Worm (Caenorhabditis elegans) whole organism, young adult: ENCODE results near the gene glt-5.
A peak's percentile ranks its signal among the peaks of the same experiment; 100 is the strongest.

Source experiments
- B0035.1 ChIP-seq: sonication (generic microtip); optimal IDR thresholded peaks from 2 replicates; lab custom pipeline; 2016; ENCODE audit warnings: missing genetic modification characterization, mild to moderate bottlenecking, missing compliant biosample characterization, missing genotype, missing genetic modification reagents
- C06A6.2 ChIP-seq: fragments of 200-800 bp; sonication (Bioruptor generic); conservative IDR thresholded peaks from 2 replicates; pipeline ENCODE4 v1.3.6; 2022; ENCODE audit warnings: missing genetic modification characterization, missing compliant biosample characterization
- F22D6.2 ChIP-seq: sonication (generic microtip); optimal IDR thresholded peaks from 2 replicates; lab custom pipeline; 2016; ENCODE audit warnings: mild to moderate bottlenecking, missing genetic modification characterization, missing compliant biosample characterization
- F23B12.7 ChIP-seq: sonication (generic microtip); optimal IDR thresholded peaks from 2 replicates; lab custom pipeline; 2017; ENCODE audit warnings: missing genetic modification characterization, mild to moderate bottlenecking, missing compliant biosample characterization, antibody characterized with exemption, moderate library complexity; ENCODE audit not compliant: insufficient read depth
- F33H1.4 ChIP-seq: fragments of 200-800 bp; sonication (Bioruptor generic); IDR thresholded peaks from 2 replicates; pipeline ENCODE4 v1.3.6; 2022; ENCODE audit warnings: missing genetic modification reagents, missing genetic modification characterization, missing compliant biosample characterization
- F37B4.10 ChIP-seq: fragments of 200-800 bp; sonication (Bioruptor generic); IDR thresholded peaks from 2 replicates; pipeline ENCODE4 v1.3.6; 2022; ENCODE audit warnings: missing genetic modification characterization, missing compliant biosample characterization
- F57A8.1 ChIP-seq: fragments of 200-800 bp; sonication (Bioruptor generic); optimal IDR thresholded peaks from 2 replicates; lab custom pipeline; 2018; ENCODE audit warnings: mild to moderate bottlenecking, missing genetic modification characterization, moderate library complexity, missing compliant biosample characterization
- T26A5.8 ChIP-seq: sonication (generic microtip); optimal IDR thresholded peaks from 2 replicates; lab custom pipeline; 2016; ENCODE audit warnings: missing genetic modification characterization, missing compliant biosample characterization
- ZK185.1 ChIP-seq: sonication (generic microtip); optimal IDR thresholded peaks from 2 replicates; lab custom pipeline; 2016; ENCODE audit warnings: mild to moderate bottlenecking, missing genetic modification characterization, missing compliant biosample characterization; ENCODE audit not compliant: poor library complexity, severe bottlenecking
- aptf-3 ChIP-seq: fragments of 200-800 bp; sonication (Bioruptor generic); IDR thresholded peaks from 2 replicates; pipeline ENCODE4 v1.3.6; 2022; ENCODE audit warnings: missing genetic modification characterization, missing compliant biosample characterization
- athp-1 ChIP-seq: sonication (generic microtip); optimal IDR thresholded peaks from 2 replicates; lab custom pipeline; 2017; ENCODE audit warnings: mild to moderate bottlenecking, missing genetic modification characterization, missing compliant biosample characterization
- bed-1 ChIP-seq: fragments of 200-800 bp; sonication (Bioruptor generic); IDR thresholded peaks from 2 replicates; pipeline ENCODE4 v1.3.6; 2022; ENCODE audit warnings: missing genetic modification reagents, missing genetic modification characterization, missing compliant biosample characterization
- cebp-2 ChIP-seq: fragments of 200-800 bp; sonication (Bioruptor generic); IDR thresholded peaks from 2 replicates; pipeline ENCODE4 v1.3.6; 2022; ENCODE audit warnings: missing genetic modification characterization, missing compliant biosample characterization
- ceh-27 ChIP-seq: fragments of 200-800 bp; sonication (Bioruptor generic); optimal IDR thresholded peaks from 2 replicates; lab custom pipeline; 2018; ENCODE audit warnings: mild to moderate bottlenecking, missing genetic modification characterization, moderate library complexity, missing compliant biosample characterization
- die-1 ChIP-seq: sonication (generic microtip); optimal IDR thresholded peaks from 2 replicates; lab custom pipeline; 2016; ENCODE audit warnings: missing genotype, mild to moderate bottlenecking, missing genetic modification characterization, missing compliant biosample characterization
- dox-1 ChIP-seq: fragments of 200-800 bp; sonication (Bioruptor generic); IDR thresholded peaks from 2 replicates; pipeline ENCODE4 v1.3.6; 2022; ENCODE audit warnings: missing genetic modification reagents, missing genetic modification characterization, missing compliant biosample characterization
- hlh-12 ChIP-seq: sonication (generic microtip); optimal IDR thresholded peaks from 2 replicates; lab custom pipeline; 2016; ENCODE audit warnings: missing genetic modification characterization, missing compliant biosample characterization
- hmg-1.2 ChIP-seq: fragments of 200-800 bp; sonication (Bioruptor generic); IDR thresholded peaks from 2 replicates; pipeline ENCODE4 v1.3.6; 2022; ENCODE audit warnings: missing genetic modification reagents, missing genetic modification characterization, missing compliant biosample characterization
- hrde-1 ChIP-seq: sonication (generic microtip); optimal IDR thresholded peaks from 2 replicates; lab custom pipeline; 2016; ENCODE audit warnings: missing genetic modification characterization, mild to moderate bottlenecking, missing compliant biosample characterization, moderate library complexity, missing genotype, missing genetic modification reagents, borderline replicate concordance
- let-607 ChIP-seq, 2 experiments: fragments of 200-800 bp in 1 of 2; sonication (Bioruptor generic) in 1 of 2; sonication (generic microtip) in 1 of 2; optimal IDR thresholded peaks; 2 replicates each; lab custom pipeline; 2016 to 2018; ENCODE audit warnings: mild to moderate bottlenecking in 2 of 2, missing compliant biosample characterization in 2 of 2, missing genetic modification characterization in 2 of 2, moderate library complexity in 2 of 2, missing genotype in 1 of 2
- lin-35 ChIP-seq, 3 experiments: fragments of 150-350 bp in 2 of 3; sonication (generic microtip) in 1 of 3; optimal IDR thresholded peaks; 2 replicates each; lab custom pipeline; 2014 to 2018; ENCODE audit warnings: missing biosample characterization in 3 of 3, missing genetic modification characterization in 3 of 3, missing genetic modification reagents in 3 of 3
- lir-1 ChIP-seq: fragments of 200-800 bp; sonication (Bioruptor generic); conservative IDR thresholded peaks from 2 replicates; pipeline ENCODE4 v1.3.6; 2022; ENCODE audit warnings: missing genetic modification reagents, missing genetic modification characterization, missing compliant biosample characterization
- madf-3 ChIP-seq: fragments of 200-800 bp; sonication (Bioruptor generic); IDR thresholded peaks from 2 replicates; pipeline ENCODE4 v1.3.6; 2022; ENCODE audit warnings: missing genetic modification reagents, missing genetic modification characterization, missing compliant biosample characterization
- nhr-120 ChIP-seq: fragments of 200-800 bp; sonication (Bioruptor generic); IDR thresholded peaks from 2 replicates; pipeline ENCODE4 v1.3.6; 2022; ENCODE audit warnings: missing genetic modification characterization, missing compliant biosample characterization
- nhr-179 ChIP-seq: sonication (generic microtip); optimal IDR thresholded peaks from 2 replicates; lab custom pipeline; 2016; ENCODE audit warnings: mild to moderate bottlenecking, missing genetic modification characterization, missing compliant biosample characterization
- nhr-80 ChIP-seq: sonication (generic microtip); optimal IDR thresholded peaks from 2 replicates; lab custom pipeline; 2016; ENCODE audit warnings: missing genetic modification characterization, missing compliant biosample characterization
- pha-4 ChIP-seq: fragments of 150-350 bp; sonication (generic microtip); optimal IDR thresholded peaks from 2 replicates; lab custom pipeline; 2014; ENCODE audit warnings: missing biosample characterization, missing genetic modification reagents, missing genetic modification characterization
- rcor-1 ChIP-seq: fragments of 200-800 bp; sonication (Bioruptor generic); IDR thresholded peaks from 2 replicates; pipeline ENCODE4 v1.3.6; 2022; ENCODE audit warnings: missing genetic modification reagents, missing genetic modification characterization, missing compliant biosample characterization
- repo-1 ChIP-seq: sonication (generic microtip); optimal IDR thresholded peaks from 2 replicates; lab custom pipeline; 2017; ENCODE audit warnings: mild to moderate bottlenecking, missing genetic modification characterization, missing compliant biosample characterization
- snpc-1.1 ChIP-seq: sonication (generic microtip); optimal IDR thresholded peaks from 2 replicates; lab custom pipeline; 2017; ENCODE audit warnings: missing genetic modification characterization, mild to moderate bottlenecking, missing compliant biosample characterization, antibody characterized with exemption, moderate library complexity, missing genotype, missing genetic modification reagents; ENCODE audit not compliant: insufficient read depth
- snpc-1.3 ChIP-seq: sonication (generic microtip); optimal IDR thresholded peaks from 2 replicates; lab custom pipeline; 2017; ENCODE audit warnings: missing genetic modification characterization, mild to moderate bottlenecking, missing compliant biosample characterization, antibody characterized with exemption, moderate library complexity, missing genotype, missing genetic modification reagents; ENCODE audit not compliant: insufficient read depth
- snpc-4 ChIP-seq, 5 experiments: fragments of 150-350 bp in 1 of 5; sonication (generic microtip) in 4 of 5; optimal IDR thresholded peaks; 2 replicates each; lab custom pipeline; 2014 to 2018; ENCODE audit warnings: missing genetic modification characterization in 5 of 5, missing biosample characterization in 3 of 5, antibody characterized with exemption in 2 of 5, mild to moderate bottlenecking in 2 of 5, missing compliant biosample characterization in 2 of 5, missing genotype in 2 of 5, moderate library complexity in 2 of 5, missing genetic modification reagents in 1 of 5
- somi-1 ChIP-seq: fragments of 200-800 bp; sonication (Bioruptor generic); optimal IDR thresholded peaks from 2 replicates; lab custom pipeline; 2018; ENCODE audit warnings: mild to moderate bottlenecking, missing genetic modification characterization, missing compliant biosample characterization
- ztf-18 ChIP-seq: sonication (generic microtip); optimal IDR thresholded peaks from 2 replicates; lab custom pipeline; 2016; ENCODE audit warnings: missing genotype, mild to moderate bottlenecking, missing genetic modification characterization, missing compliant biosample characterization
- ztf-22 ChIP-seq: fragments of 200-800 bp; sonication (Bioruptor generic); optimal IDR thresholded peaks from 2 replicates; lab custom pipeline; 2018; ENCODE audit warnings: mild to moderate bottlenecking, missing genetic modification characterization, moderate library complexity, missing compliant biosample characterization
- ztf-25 ChIP-seq: fragments of 200-800 bp; sonication (Bioruptor generic); IDR thresholded peaks from 2 replicates; pipeline ENCODE4 v1.3.6; 2022; ENCODE audit warnings: missing genetic modification reagents, missing genetic modification characterization, missing compliant biosample characterization
- ztf-26 ChIP-seq: sonication (generic microtip); optimal IDR thresholded peaks from 2 replicates; lab custom pipeline; 2017; ENCODE audit warnings: missing genetic modification characterization, missing compliant biosample characterization
- ztf-28 ChIP-seq: fragments of 200-800 bp; sonication (Bioruptor generic); IDR thresholded peaks from 2 replicates; pipeline ENCODE4 v1.3.6; 2022; ENCODE audit warnings: missing genetic modification reagents, missing genetic modification characterization, missing compliant biosample characterization
- ztf-6 ChIP-seq: fragments of 200-800 bp; sonication (Bioruptor generic); IDR thresholded peaks from 2 replicates; pipeline ENCODE4 v1.3.6; 2022; ENCODE audit warnings: missing genetic modification reagents, missing genetic modification characterization, missing compliant biosample characterization

Gene glt-5

DNA sequence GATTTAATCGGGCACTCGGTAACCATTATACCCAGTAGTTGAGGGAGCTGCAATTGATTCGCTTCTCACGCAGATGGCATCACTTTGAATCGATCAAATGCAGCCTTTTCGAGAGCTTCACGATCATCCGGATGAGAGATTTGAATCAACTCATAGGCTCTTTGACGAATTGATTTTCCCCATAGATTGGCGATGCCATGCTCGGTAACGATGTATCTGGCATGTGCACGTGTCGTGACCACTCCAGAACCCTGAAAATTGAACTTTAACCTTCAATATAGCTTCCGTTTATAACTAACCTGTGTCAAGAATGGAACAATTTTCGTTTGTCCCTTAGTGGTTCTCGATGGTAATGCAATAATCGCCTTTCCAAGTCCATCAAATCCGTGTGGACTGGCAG, 24.5 kb downstream of the glt-5 start:
- TF ChIP-seq die-1 (tag; lab: Kevin White, UChicago) (no peak), hlh-12 (tag; lab: Kevin White, UChicago) (no peak), ztf-28 (GFP tag; lab: Robert Waterston, UW) (no peak), snpc-1.3 (no peak)

DNA sequence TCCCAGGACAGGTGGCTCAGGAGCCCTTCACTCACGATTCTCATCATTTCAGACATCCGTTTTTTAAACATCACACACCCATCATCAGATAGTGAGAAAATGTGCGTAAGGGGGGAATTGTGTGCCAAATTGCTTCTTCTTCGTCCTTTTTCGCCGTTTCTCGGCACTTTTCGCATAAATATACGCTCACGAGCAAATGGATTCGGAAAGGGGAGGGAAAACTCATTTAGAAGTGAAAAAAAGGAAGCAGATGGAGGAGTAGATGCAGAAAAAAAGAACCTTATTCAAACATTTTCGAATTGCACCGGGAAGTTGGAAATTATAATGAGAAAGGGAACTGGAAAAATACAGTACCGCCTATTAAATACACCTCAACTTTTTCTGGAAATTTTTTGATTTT, 26.6 kb downstream of the glt-5 start:
- no peak for TF ChIP-seq snpc-1.1 (tag; lab: Kevin White, UChicago)
- TF ChIP-seq hrde-1 (tag; lab: Kevin White, UChicago) = no peak
- no peak for TF ChIP-seq ztf-26 (tag; lab: Kevin White, UChicago)
- TF ChIP-seq madf-3 (GFP tag; lab: Robert Waterston, UW) = no peak
- TF ChIP-seq, all 124 proteins: peak for 0

DNA sequence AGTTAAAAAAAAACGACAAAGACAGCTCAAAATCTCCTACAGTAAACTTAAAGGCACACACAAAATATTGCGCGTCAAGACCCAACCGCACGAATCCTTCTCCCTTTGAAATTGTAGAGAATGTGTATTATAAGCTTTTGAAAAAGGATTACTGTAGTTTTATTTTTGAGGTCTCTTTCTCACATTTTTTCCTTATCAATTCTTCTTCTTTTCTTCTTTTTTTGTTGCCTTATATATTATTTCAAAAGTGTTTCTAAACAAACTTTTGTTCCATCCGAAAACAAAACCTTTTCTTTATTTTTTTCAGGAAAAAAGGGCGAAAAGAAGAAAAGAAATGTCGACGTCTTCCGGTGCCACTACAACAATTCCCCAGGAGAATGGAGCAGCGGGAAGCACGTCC, 28.2 kb downstream of the glt-5 start, which contains the start of gene ZK1320.13:
Gene ZK1320.13 (plus strand): TSS at position 301 of the 400 bp plus-strand sequence.
- TF ChIP-seq lin-35 (GFP tag; optimal IDR thresholded peaks at IDR 0.05; lab: Kevin White, UChicago) (no peak), dox-1 (no peak), F33H1.4 (GFP tag; lab: Robert Waterston, UW) (no peak), F57A8.1 (GFP tag; lab: Kevin White, UChicago) (no peak), nhr-179 (no peak), ceh-27 (GFP tag; lab: Kevin White, UChicago) (no peak), lir-1 (GFP tag; lab: Robert Waterston, UW) (no peak), bed-1 (no peak), somi-1 (GFP tag; lab: Kevin White, UChicago) (no peak), F37B4.10 (GFP tag; lab: Robert Waterston, UW) (no peak), ztf-25 (GFP tag; lab: Robert Waterston, UW) (no peak), ztf-26 (tag; lab: Kevin White, UChicago) (no peak), rcor-1 (GFP tag; lab: Robert Waterston, UW) (no peak), B0035.1 (tag; lab: Kevin White, UChicago) (no peak)

DNA sequence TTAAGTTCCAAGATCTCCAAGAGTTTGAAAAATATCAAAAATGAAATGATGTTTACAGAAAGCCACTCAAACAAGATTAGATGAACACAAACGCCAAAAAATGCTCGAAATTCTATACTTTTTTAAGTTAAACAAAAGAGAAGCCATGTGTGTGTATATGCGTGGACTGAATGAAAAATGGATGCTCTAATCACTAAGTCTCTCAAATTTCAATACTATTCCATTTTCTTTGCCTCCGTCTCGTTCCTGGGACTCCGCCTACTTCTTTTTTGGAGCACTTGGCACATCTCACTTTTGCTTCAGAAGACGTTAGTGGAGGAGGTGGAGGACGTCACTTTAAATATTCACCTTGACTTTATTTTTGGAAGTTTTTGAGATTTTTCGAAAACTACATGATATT, 28.8 kb downstream of the glt-5 start:
- TF ChIP-seq T26A5.8 (tag; lab: Kevin White, UChicago) (no peak), F23B12.7 (no peak), hmg-1.2 (GFP tag; lab: Robert Waterston, UW) (peak; percentile 61)

DNA sequence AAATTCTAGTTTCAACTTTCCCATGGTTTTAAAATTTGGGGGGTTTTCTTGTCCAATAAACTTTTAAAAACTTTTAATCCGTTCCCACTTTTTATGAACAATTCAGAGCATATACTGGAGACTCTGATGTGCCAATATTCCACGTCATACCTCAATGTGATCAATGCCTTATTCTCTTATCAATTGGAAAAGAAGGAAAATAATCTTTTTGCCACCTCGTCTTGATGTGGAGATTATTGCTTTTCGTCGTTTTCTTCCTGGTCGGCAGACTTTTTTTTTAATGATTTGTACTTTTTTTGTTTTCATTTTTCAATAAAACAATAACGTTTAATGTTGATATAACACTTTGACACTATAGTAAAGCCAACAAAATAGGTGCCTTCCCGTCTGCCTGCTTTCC, 31.2 kb downstream of the glt-5 start:
- TF ChIP-seq let-607 (tag; optimal IDR thresholded peaks at IDR 0.05; lab: Kevin White, UChicago) (peak in 1 of 2 experiments; percentile 22), nhr-80 (tag; lab: Kevin White, UChicago) (peak; percentile 66), ztf-22 (no peak), ztf-18 (tag; lab: Kevin White, UChicago) (no peak), F22D6.2 (tag; lab: Kevin White, UChicago) (no peak), rcor-1 (GFP tag; lab: Robert Waterston, UW) (no peak)
- TF ChIP-seq, all 124 proteins: peak for 2

DNA sequence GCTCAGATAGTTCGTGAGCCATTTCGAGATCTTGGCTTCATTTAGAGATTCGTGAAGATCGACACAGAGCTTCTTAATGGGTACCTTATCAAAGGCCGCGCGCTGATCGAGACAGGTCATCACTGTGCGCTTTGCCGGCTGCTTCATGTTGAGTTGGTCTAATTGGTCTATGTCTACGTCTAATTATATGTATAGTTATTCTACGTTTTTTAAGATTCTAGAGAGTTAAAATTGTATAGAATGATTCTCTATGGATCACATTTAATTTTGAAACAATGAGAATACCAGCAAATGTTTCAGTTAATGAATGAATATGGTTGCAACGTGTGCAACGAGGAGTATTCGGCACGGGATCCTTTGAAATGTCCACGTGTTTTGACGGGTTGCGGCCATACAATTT, 34.0 kb downstream of the glt-5 start, which contains the start of gene arc-1:
Gene arc-1 (plus strand): TSS at position 301 of the 400 bp plus-strand sequence.
- TF ChIP-seq F23B12.7 (no peak), ztf-6 (GFP tag; lab: Robert Waterston, UW) (no peak), repo-1 (tag; lab: Kevin White, UChicago) (no peak), aptf-3 (GFP tag; lab: Robert Waterston, UW) (no peak), C06A6.2 (GFP tag; lab: Robert Waterston, UW) (no peak), ZK185.1 (tag; lab: Kevin White, UChicago) (no peak), pha-4 (tag; lab: Kevin White, UChicago) (no peak), snpc-4 (GFP tag; optimal IDR thresholded peaks at IDR 0.05; lab: Kevin White, UChicago) (no peak), snpc-4 (tag; optimal IDR thresholded peaks at IDR 0.05; lab: Kevin White, UChicago) (no peak), cebp-2 (GFP tag; lab: Robert Waterston, UW) (no peak), athp-1 (tag; lab: Kevin White, UChicago) (no peak), nhr-120 (no peak)
